Fruit fly (Drosophila melanogaster): ENCODE data around the gene CG9072.

DNA sequence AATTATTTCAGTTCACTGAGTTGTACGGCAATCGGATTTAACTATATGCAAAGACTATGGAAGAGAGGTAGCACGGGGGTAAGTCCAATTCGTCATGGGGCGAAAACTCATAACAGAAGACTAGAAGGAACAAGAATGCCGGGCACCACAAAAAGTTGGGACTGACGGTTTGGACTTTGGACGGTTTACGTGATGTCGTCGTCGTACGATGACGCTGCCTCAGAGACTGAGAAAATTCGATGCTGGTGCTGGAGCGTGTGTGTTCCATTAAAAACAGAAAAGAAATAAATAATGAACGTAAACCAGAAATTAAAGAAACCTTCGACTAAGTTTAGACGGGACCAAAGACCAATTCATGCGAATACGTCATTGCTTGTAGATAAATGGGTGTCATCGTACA, 15.9 kb downstream of the CG9072 start:
- TF ChIP-seq Eip78C (GFP tag) (no peak), Lpt (GFP tag; optimal IDR thresholded peaks at IDR 0.05) (peak; percentile 13), CG3919 (GFP tag; optimal IDR thresholded peaks at IDR 0.05) (peak; percentile 9), Sox15 (GFP tag; optimal IDR thresholded peaks at IDR 0.05) (no peak), pdm3 (GFP tag; optimal IDR thresholded peaks at IDR 0.05) (no peak), CG10631 (GFP tag; optimal IDR thresholded peaks at IDR 0.05) (no peak), CG16779 (tag; optimal IDR thresholded peaks at IDR 0.05) (no peak), Ets21C (GFP tag; optimal IDR thresholded peaks at IDR 0.05) (no peak), OdsH (GFP tag; optimal IDR thresholded peaks at IDR 0.05) (no peak), vri (GFP tag; optimal IDR thresholded peaks at IDR 0.05) (no peak), Sox102F (GFP tag; optimal IDR thresholded peaks at IDR 0.05) (no peak)
